Fruit fly (Drosophila melanogaster): ENCODE data around the gene Qtzl.
A peak's percentile ranks its signal among the peaks of the same experiment; 100 is the strongest.

The Qtzl gene

DNA sequence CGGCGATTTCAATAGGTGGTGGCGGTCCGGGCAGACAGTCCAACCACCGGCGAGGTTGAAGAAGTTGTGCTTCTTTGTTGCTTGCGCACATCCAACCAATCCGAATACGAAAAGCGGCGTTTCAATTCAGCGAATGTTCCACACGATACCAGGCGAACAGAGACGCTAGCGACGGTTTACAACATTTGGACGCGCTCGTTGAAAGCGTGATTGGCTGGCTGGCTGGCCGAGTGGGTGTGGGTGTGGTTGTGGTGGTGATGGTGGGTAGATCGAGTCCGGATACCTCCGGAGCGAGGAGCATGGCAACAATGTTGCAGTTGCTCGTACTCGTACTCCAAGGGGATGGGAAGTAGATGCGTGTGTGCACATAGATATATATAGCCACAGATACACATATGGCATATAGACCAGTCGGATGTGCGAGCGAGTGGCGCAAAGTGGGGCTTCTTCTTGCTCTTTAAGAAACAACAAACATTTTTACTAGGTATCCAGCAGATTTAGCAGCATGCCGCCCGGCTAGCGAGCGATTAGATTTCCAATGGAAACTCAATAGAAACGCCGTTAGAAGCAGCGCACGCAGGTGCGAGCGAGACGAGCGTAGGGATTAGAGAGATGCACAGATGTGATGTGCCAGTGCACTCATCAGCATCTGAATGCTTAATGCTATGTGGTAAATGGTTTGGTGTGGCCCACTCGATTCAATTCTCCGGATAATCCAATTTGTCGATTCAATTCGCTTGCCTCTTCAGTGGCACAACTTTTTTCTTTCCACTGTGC lies 14.7 kb downstream of the Qtzl start (continued):
- no peak for TF ChIP-seq CG18262 (tag; optimal IDR thresholded peaks at IDR 0.05)
- TF ChIP-seq NC2β (GFP tag; optimal IDR thresholded peaks at IDR 0.05): no peak
- no peak for TF ChIP-seq CG17612 (GFP tag; IDR thresholded peaks at IDR 0.05)
- TF ChIP-seq Dbx (GFP tag; IDR thresholded peaks at IDR 0.05): no peak
- TF ChIP-seq CG10462 (GFP tag; optimal IDR thresholded peaks at IDR 0.05): no peak
- peak; percentile 14 for TF ChIP-seq ac (GFP tag; optimal IDR thresholded peaks at IDR 0.05)
- TF ChIP-seq inv (GFP tag; IDR thresholded peaks at IDR 0.05; ENCODE audit: partially characterized antibody): no peak
- TF ChIP-seq CG10979 (tag; optimal IDR thresholded peaks at IDR 0.05): no peak
- no peak for TF ChIP-seq CG4424 (GFP tag; optimal IDR thresholded peaks at IDR 0.05)
- no peak for TF ChIP-seq unpg (GFP tag; optimal IDR thresholded peaks at IDR 0.05)
- TF ChIP-seq CG12942 (GFP tag; optimal IDR thresholded peaks at IDR 0.05): no peak
- TF ChIP-seq CG11085 (GFP tag; IDR thresholded peaks at IDR 0.05): no peak
- no peak for TF ChIP-seq otp (GFP tag; IDR thresholded peaks at IDR 0.05)
- no peak for TF ChIP-seq CG14965 (GFP tag; optimal IDR thresholded peaks at IDR 0.05; ENCODE audit: borderline replicate concordance)
- peak; percentile 58 for TF ChIP-seq MTF-1 (GFP tag; optimal IDR thresholded peaks at IDR 0.05; ENCODE audit: borderline replicate concordance)
- no peak for TF ChIP-seq CG1233 (GFP tag; optimal IDR thresholded peaks at IDR 0.05)
- no peak for TF ChIP-seq Sin3A (optimal IDR thresholded peaks at IDR 0.05)
- TF ChIP-seq CG17359 (tag; optimal IDR thresholded peaks at IDR 0.05): no peak
- no peak for TF ChIP-seq ssp (GFP tag; IDR thresholded peaks at IDR 0.05)
- TF ChIP-seq Hr78 (GFP tag; optimal IDR thresholded peaks at IDR 0.05): peak in 1 of 2 experiments; percentile 58
- TF ChIP-seq CG7928 (GFP tag; optimal IDR thresholded peaks at IDR 0.05): no peak
- TF ChIP-seq Elba2 (GFP tag; optimal IDR thresholded peaks at IDR 0.05): peak; percentile 100
- no peak for TF ChIP-seq nerfin-1 (tag; optimal IDR thresholded peaks at IDR 0.05)
- no peak for TF ChIP-seq Dad (GFP tag; optimal IDR thresholded peaks at IDR 0.05)
- TF ChIP-seq pan (optimal IDR thresholded peaks at IDR 0.05): no peak
- no peak for TF ChIP-seq pan (GFP tag; optimal IDR thresholded peaks at IDR 0.05 in 1 of 2, IDR thresholded peaks at IDR 0.05 in 1 of 2)
- no peak for TF ChIP-seq unc-4 (GFP tag; IDR thresholded peaks at IDR 0.05; ENCODE audit: partially characterized antibody)
- no peak for TF ChIP-seq Oaz (GFP tag; IDR thresholded peaks at IDR 0.05)
- peak; percentile 19 for TF ChIP-seq CG10431 (GFP tag; optimal IDR thresholded peaks at IDR 0.05)
- TF ChIP-seq Abd-B (GFP tag; optimal IDR thresholded peaks at IDR 0.05): no peak
- no peak for TF ChIP-seq CG10321 (GFP tag; IDR thresholded peaks at IDR 0.05)
- TF ChIP-seq crol (GFP tag; IDR thresholded peaks at IDR 0.05): no peak
- no peak for TF ChIP-seq dan (GFP tag; IDR thresholded peaks at IDR 0.05)
- peak; percentile 98 for TF ChIP-seq CG34376 (GFP tag; optimal IDR thresholded peaks at IDR 0.05)
- TF ChIP-seq dm (GFP tag; optimal IDR thresholded peaks at IDR 0.05): no peak
- TF ChIP-seq CG30403 (GFP tag; optimal IDR thresholded peaks at IDR 0.05): no peak
- TF ChIP-seq Ptx1 (GFP tag; IDR thresholded peaks at IDR 0.05): no peak
- TF ChIP-seq ara (GFP tag; IDR thresholded peaks at IDR 0.05): no peak
- TF ChIP-seq HmgZ (tag; optimal IDR thresholded peaks at IDR 0.05): peak; percentile 76
- TF ChIP-seq CG10147 (GFP tag; optimal IDR thresholded peaks at IDR 0.05): no peak
- TF ChIP-seq Xbp1 (GFP tag; optimal IDR thresholded peaks at IDR 0.05): no peak
- no peak for TF ChIP-seq Ets65A (GFP tag)
- TF ChIP-seq Fer3 (tag; optimal IDR thresholded peaks at IDR 0.05): no peak
- TF ChIP-seq mirr (GFP tag; optimal IDR thresholded peaks at IDR 0.05): peak; percentile 73
- no peak for TF ChIP-seq sr (GFP tag; IDR thresholded peaks at IDR 0.05)
- TF ChIP-seq esg (GFP tag; conservative IDR thresholded peaks at IDR 0.05): no peak
- TF ChIP-seq CG42726 (GFP tag; IDR thresholded peaks at IDR 0.05; ENCODE audit: partially characterized antibody): no peak
- peak; percentile 60 for TF ChIP-seq CG7987 (GFP tag; optimal IDR thresholded peaks at IDR 0.05)
- peak; percentile 16 for TF ChIP-seq CG8388 (GFP tag; optimal IDR thresholded peaks at IDR 0.05)
- no peak for TF ChIP-seq Spps (tag; optimal IDR thresholded peaks at IDR 0.05)

Measured in whole organism, embryonic.